Fruit fly (Drosophila melanogaster) whole organism, embryonic: ENCODE data around the gene InR.

Experiments
- Abd-B ChIP-seq: fragments of 200-800 bp; sonication (Bioruptor generic); optimal IDR thresholded peaks from 2 replicates; lab custom pipeline; 2018; ENCODE audit warnings: missing biosample characterization, mild to moderate bottlenecking, missing genetic modification characterization, moderate library complexity
- Bgb ChIP-seq: fragments of 200-800 bp; sonication (Bioruptor generic); IDR thresholded peaks from 2 replicates; pipeline ENCODE4 v1.3.6; 2022; ENCODE audit warnings: missing biosample characterization, missing genetic modification characterization; ENCODE audit not compliant: partially characterized antibody
- CG11085 ChIP-seq: fragments of 200-800 bp; sonication (Bioruptor generic); IDR thresholded peaks from 2 replicates; pipeline ENCODE4 v1.3.6; 2022; ENCODE audit warnings: missing biosample characterization, missing genetic modification characterization
- CG12155 ChIP-seq: fragments of 200-800 bp; sonication (Bioruptor generic); optimal IDR thresholded peaks from 3 replicates; lab custom pipeline; 2016; ENCODE audit warnings: missing biosample characterization, missing genetic modification characterization
- CG12219 ChIP-seq: fragments of 200-800 bp; sonication (Bioruptor generic); optimal IDR thresholded peaks from 3 replicates; lab custom pipeline; 2018; ENCODE audit warnings: missing biosample characterization, mild to moderate bottlenecking, missing genetic modification characterization
- CG13287 ChIP-seq: fragments of 200-800 bp; sonication (Bioruptor generic); IDR thresholded peaks from 2 replicates; pipeline ENCODE4 v1.3.6; 2022; ENCODE audit warnings: missing biosample characterization, missing genetic modification characterization; ENCODE audit not compliant: partially characterized antibody
- CG15073 ChIP-seq: fragments of 200-800 bp; sonication (Bioruptor generic); optimal IDR thresholded peaks from 2 replicates; lab custom pipeline; 2016; ENCODE audit warnings: missing biosample characterization, missing genetic modification characterization
- CG1603 ChIP-seq: fragments of 200-800 bp; sonication (Bioruptor generic); optimal IDR thresholded peaks from 2 replicates; lab custom pipeline; 2019; ENCODE audit warnings: missing biosample characterization, mild to moderate bottlenecking, missing genetic modification characterization, moderate library complexity
- CG17568 ChIP-seq: fragments of 200-800 bp; sonication (Bioruptor generic); optimal IDR thresholded peaks from 2 replicates; lab custom pipeline; 2018; ENCODE audit warnings: missing biosample characterization, mild to moderate bottlenecking, missing genetic modification characterization, moderate library complexity
- CG17829 ChIP-seq: fragments of 200-800 bp; optimal IDR thresholded peaks from 2 replicates; lab custom pipeline; 2019; ENCODE audit warnings: missing biosample characterization, mild to moderate bottlenecking, missing genetic modification characterization, moderate library complexity
- CG1832 ChIP-seq: fragments of 200-800 bp; sonication (Bioruptor generic); optimal IDR thresholded peaks from 2 replicates; lab custom pipeline; 2017; ENCODE audit warnings: missing biosample characterization, mild to moderate bottlenecking, missing genetic modification characterization, inconsistent platforms
- CG30431 ChIP-seq: fragments of 200-800 bp; sonication (Bioruptor generic); optimal IDR thresholded peaks from 2 replicates; lab custom pipeline; 2017; ENCODE audit warnings: missing biosample characterization, missing genetic modification characterization
- CG31224 ChIP-seq: fragments of 200-800 bp; sonication (Bioruptor generic); IDR thresholded peaks from 2 replicates; pipeline ENCODE4 v1.3.6; 2022; ENCODE audit warnings: missing biosample characterization, missing genetic modification characterization
- CG34422 ChIP-seq: fragments of 200-800 bp; sonication (Bioruptor generic); IDR thresholded peaks from 3 replicates; pipeline ENCODE4 v1.3.6; 2022; ENCODE audit warnings: missing biosample characterization, missing genetic modification characterization
- CG3838 ChIP-seq: fragments of 200-800 bp; sonication (Bioruptor generic); optimal IDR thresholded peaks from 3 replicates; lab custom pipeline; 2016; ENCODE audit warnings: missing biosample characterization, missing genetic modification characterization
- CG6654 ChIP-seq: fragments of 200-800 bp; sonication (Bioruptor generic); optimal IDR thresholded peaks from 2 replicates; lab custom pipeline; 2017; ENCODE audit warnings: missing biosample characterization, mild to moderate bottlenecking, missing genetic modification characterization
- CG6683 ChIP-seq: fragments of 200-800 bp; sonication (Bioruptor generic); optimal IDR thresholded peaks from 2 replicates; lab custom pipeline; 2017; ENCODE audit warnings: missing biosample characterization, mild to moderate bottlenecking, missing genetic modification characterization, missing genetic modification reagents
- CG7987 ChIP-seq: fragments of 200-800 bp; sonication (Bioruptor generic); optimal IDR thresholded peaks from 2 replicates; lab custom pipeline; 2018; ENCODE audit warnings: missing biosample characterization, mild to moderate bottlenecking, missing genetic modification characterization, moderate library complexity
- CHES-1-like ChIP-seq: fragments of 200-800 bp; sonication (Bioruptor generic); optimal IDR thresholded peaks from 2 replicates; lab custom pipeline; 2016; ENCODE audit warnings: missing biosample characterization, missing genetic modification characterization
- Camta ChIP-seq: fragments of 200-800 bp; sonication (Bioruptor generic); optimal IDR thresholded peaks from 2 replicates; lab custom pipeline; 2016; ENCODE audit warnings: missing biosample characterization, missing genetic modification characterization
- Dfd ChIP-seq, 2 experiments: fragments of >200 bp; optimal IDR thresholded peaks; 2 replicates each; lab custom pipeline; 2017; ENCODE audit warnings: missing biosample characterization in 2 of 2, missing genetic modification characterization in 2 of 2
- HLH54F ChIP-seq: fragments of 200-800 bp; sonication (Bioruptor generic); optimal IDR thresholded peaks from 3 replicates; lab custom pipeline; 2016; ENCODE audit warnings: missing biosample characterization, missing genetic modification characterization
- HmgD ChIP-seq: fragments of 200-800 bp; sonication (Bioruptor generic); optimal IDR thresholded peaks from 3 replicates; lab custom pipeline; 2016; ENCODE audit warnings: missing biosample characterization, missing genetic modification characterization
- Hmx ChIP-seq: fragments of 200-800 bp; sonication (Bioruptor generic); optimal IDR thresholded peaks from 2 replicates; lab custom pipeline; 2016; ENCODE audit warnings: missing biosample characterization, missing genetic modification characterization
- Hr78 ChIP-seq, 2 experiments: fragments of 200-800 bp in 1 of 2; fragments of >200 bp in 1 of 2; sonication (Bioruptor generic) in 1 of 2; optimal IDR thresholded peaks; 2 replicates each; lab custom pipeline; 2017 to 2019; ENCODE audit warnings: missing biosample characterization in 2 of 2, missing genetic modification characterization in 2 of 2, mild to moderate bottlenecking in 1 of 2, moderate library complexity in 1 of 2
- Nf-YA ChIP-seq: fragments of 200-800 bp; sonication (Bioruptor generic); IDR thresholded peaks from 2 replicates; pipeline ENCODE4 v1.3.6; 2022; ENCODE audit warnings: missing biosample characterization, missing genetic modification characterization
- NfI ChIP-seq: fragments of 200-800 bp; sonication (Bioruptor generic); optimal IDR thresholded peaks from 3 replicates; lab custom pipeline; 2018; ENCODE audit warnings: missing biosample characterization, mild to moderate bottlenecking, missing genetic modification characterization, moderate library complexity
- PHDP ChIP-seq: fragments of 200-800 bp; sonication (Bioruptor generic); optimal IDR thresholded peaks from 3 replicates; lab custom pipeline; 2018; ENCODE audit warnings: missing biosample characterization, mild to moderate bottlenecking, missing genetic modification characterization, moderate library complexity
- Spps ChIP-seq: fragments of 200-800 bp; sonication (Bioruptor generic); optimal IDR thresholded peaks from 2 replicates; lab custom pipeline; 2018; ENCODE audit warnings: missing biosample characterization, mild to moderate bottlenecking, missing genetic modification characterization
- Xbp1 ChIP-seq: fragments of 200-800 bp; sonication (Bioruptor generic); optimal IDR thresholded peaks from 3 replicates; lab custom pipeline; 2016; ENCODE audit warnings: missing biosample characterization, mild to moderate bottlenecking, missing genetic modification characterization
- amos ChIP-seq: fragments of 200-800 bp; sonication (Bioruptor generic); IDR thresholded peaks from 2 replicates; pipeline ENCODE4 v1.3.6; 2022; ENCODE audit warnings: missing biosample characterization, missing genetic modification characterization; ENCODE audit not compliant: partially characterized antibody
- ap ChIP-seq: fragments of 200-800 bp; sonication (Bioruptor generic); IDR thresholded peaks from 2 replicates; pipeline ENCODE4 v1.3.6; 2022; ENCODE audit warnings: missing biosample characterization, missing genetic modification characterization
- chm ChIP-seq: fragments of 200-800 bp; sonication (Bioruptor generic); IDR thresholded peaks from 2 replicates; pipeline ENCODE4 v1.3.6; 2022; ENCODE audit warnings: missing biosample characterization, missing genetic modification characterization
- dmrt11E ChIP-seq: fragments of 200-800 bp; sonication (Bioruptor generic); optimal IDR thresholded peaks from 3 replicates; lab custom pipeline; 2018; ENCODE audit warnings: missing biosample characterization, mild to moderate bottlenecking, missing genetic modification characterization, moderate library complexity
- dysf ChIP-seq: fragments of 200-800 bp; sonication (Bioruptor generic); IDR thresholded peaks from 3 replicates; pipeline ENCODE4 v1.3.6; 2022; ENCODE audit warnings: missing biosample characterization, missing genetic modification characterization
- eyg ChIP-seq: fragments of 200-800 bp; sonication (Bioruptor generic); optimal IDR thresholded peaks from 3 replicates; lab custom pipeline; 2016; ENCODE audit warnings: missing biosample characterization, missing genetic modification characterization
- grn ChIP-seq: fragments of 200-800 bp; sonication (Bioruptor generic); optimal IDR thresholded peaks from 3 replicates; lab custom pipeline; 2017; ENCODE audit warnings: missing biosample characterization, missing genetic modification characterization
- kni ChIP-seq: fragments of 200-800 bp; sonication (Bioruptor generic); optimal IDR thresholded peaks from 3 replicates; lab custom pipeline; 2017; ENCODE audit warnings: mild to moderate bottlenecking, missing biosample characterization, missing genetic modification reagents, missing genetic modification characterization
- maf-S ChIP-seq: fragments of 200-800 bp; sonication (Bioruptor generic); optimal IDR thresholded peaks from 2 replicates; lab custom pipeline; 2016; ENCODE audit warnings: missing biosample characterization, missing genetic modification characterization
- org-1 ChIP-seq: fragments of 200-800 bp; sonication (Bioruptor generic); optimal IDR thresholded peaks from 2 replicates; lab custom pipeline; 2017; ENCODE audit warnings: missing biosample characterization, missing genetic modification characterization
- pho ChIP-seq: fragments of 200-800 bp; sonication (Bioruptor generic); optimal IDR thresholded peaks from 2 replicates; lab custom pipeline; 2016; ENCODE audit warnings: missing biosample characterization, missing genetic modification characterization
- rib ChIP-seq: fragments of 200-800 bp; sonication (Bioruptor generic); IDR thresholded peaks from 2 replicates; pipeline ENCODE4 v1.3.6; 2022; ENCODE audit warnings: missing biosample characterization, missing genetic modification characterization
- row ChIP-seq: fragments of 200-800 bp; sonication (Bioruptor generic); IDR thresholded peaks from 3 replicates; pipeline ENCODE4 v1.3.6; 2022; ENCODE audit warnings: missing biosample characterization, missing genetic modification characterization
- sens-2 ChIP-seq: fragments of 200-800 bp; sonication (Bioruptor generic); IDR thresholded peaks from 2 replicates; pipeline ENCODE4 v1.3.6; 2022; ENCODE audit warnings: missing biosample characterization, missing genetic modification characterization
- seq ChIP-seq: fragments of 200-800 bp; sonication (Bioruptor generic); IDR thresholded peaks from 2 replicates; pipeline ENCODE4 v1.3.6; 2022; ENCODE audit warnings: missing biosample characterization, missing genetic modification characterization
- shn ChIP-seq: fragments of 200-800 bp; sonication (Bioruptor generic); optimal IDR thresholded peaks from 3 replicates; lab custom pipeline; 2016; ENCODE audit warnings: missing biosample characterization, missing genetic modification characterization
- sob ChIP-seq: fragments of 200-800 bp; sonication (Bioruptor generic); IDR thresholded peaks from 2 replicates; pipeline ENCODE4 v1.3.6; 2022; ENCODE audit warnings: missing biosample characterization, missing genetic modification characterization
- sug ChIP-seq: fragments of 200-800 bp; optimal IDR thresholded peaks from 2 replicates; lab custom pipeline; 2019; ENCODE audit warnings: missing biosample characterization, mild to moderate bottlenecking, missing genetic modification characterization, moderate library complexity
- trh ChIP-seq: fragments of 200-800 bp; sonication (Bioruptor generic); optimal IDR thresholded peaks from 2 replicates; lab custom pipeline; 2016; ENCODE audit warnings: missing biosample characterization, missing genetic modification characterization
- twi ChIP-seq: fragments of 200-800 bp; optimal IDR thresholded peaks from 2 replicates; lab custom pipeline; 2019; ENCODE audit warnings: missing biosample characterization, mild to moderate bottlenecking, missing genetic modification characterization, moderate library complexity
- zfh2 ChIP-seq: fragments of 200-800 bp; sonication (Bioruptor generic); optimal IDR thresholded peaks from 2 replicates; lab custom pipeline; 2016; ENCODE audit warnings: missing biosample characterization, missing genetic modification characterization

InR gene

dm6 chr3R:21619117-21619650 is at the start of gene InR (continued):
- TF ChIP-seq grn (GFP tag; lab: Kevin White, UChicago) (no peak), amos (GFP tag; lab: Robert Waterston, UW) (no peak), NfI (peak; percentile 80), CG3838 (no peak), sob (GFP tag; lab: Robert Waterston, UW) (no peak), zfh2 (GFP tag; lab: Kevin White, UChicago) (peak; percentile 80), sug (tag; lab: Kevin White, UChicago) (peak; percentile 67), PHDP (tag; lab: Kevin White, UChicago) (peak; percentile 50), Dfd (GFP tag; optimal IDR thresholded peaks at IDR 0.05; lab: Kevin White, UChicago) (no peak), pho (GFP tag; lab: Kevin White, UChicago) (peak; percentile 69), rib (no peak), CG34422 (GFP tag; lab: Robert Waterston, UW) (no peak), CG7987 (GFP tag; lab: Kevin White, UChicago) (peak; percentile 73), Abd-B (GFP tag; lab: Kevin White, UChicago) (no peak), Xbp1 (peak; percentile 90), dmrt11E (peak; percentile 6), seq (GFP tag; lab: Robert Waterston, UW) (no peak), Spps (tag; lab: Kevin White, UChicago) (no peak), Camta (GFP tag; lab: Kevin White, UChicago) (peak; percentile 62), CHES-1-like (GFP tag; lab: Kevin White, UChicago) (peak; percentile 84), twi (tag; lab: Kevin White, UChicago) (peak; percentile 6), maf-S (GFP tag; lab: Kevin White, UChicago) (peak; percentile 67), HmgD (peak; percentile 84), Bgb (no peak), CG12155 (GFP tag; lab: Kevin White, UChicago) (peak; percentile 68), CG17568 (GFP tag; lab: Kevin White, UChicago) (no peak), CG12219 (GFP tag; lab: Kevin White, UChicago) (peak; percentile 45), kni (GFP tag; lab: Kevin White, UChicago) (peak; percentile 58), sens-2 (GFP tag; lab: Robert Waterston, UW) (no peak), CG1832 (GFP tag; lab: Kevin White, UChicago) (no peak), CG30431 (peak; percentile 45), Hr78 (GFP tag; optimal IDR thresholded peaks at IDR 0.05; lab: Kevin White, UChicago) (no peak), ap (GFP tag; lab: Robert Waterston, UW) (no peak), Hmx (no peak), CG6654 (no peak), CG11085 (GFP tag; lab: Robert Waterston, UW) (no peak), CG13287 (GFP tag; lab: Robert Waterston, UW) (no peak), CG17829 (tag; lab: Kevin White, UChicago) (peak; percentile 40), row (GFP tag; lab: Robert Waterston, UW) (no peak), trh (GFP tag; lab: Kevin White, UChicago) (peak; percentile 38), CG31224 (no peak), eyg (GFP tag; lab: Kevin White, UChicago) (peak; percentile 74), CG6683 (GFP tag; lab: Kevin White, UChicago) (no peak), chm (GFP tag; lab: Robert Waterston, UW) (no peak), HLH54F (GFP tag; lab: Kevin White, UChicago) (peak; percentile 62), org-1 (GFP tag; lab: Kevin White, UChicago) (peak; percentile 72), dysf (no peak), Nf-YA (GFP tag; lab: Robert Waterston, UW) (no peak), CG15073 (GFP tag; lab: Kevin White, UChicago) (peak; percentile 43), CG1603 (tag; lab: Kevin White, UChicago) (peak; percentile 77), shn (GFP tag; lab: Kevin White, UChicago) (peak; percentile 86)
